Fruit fly (Drosophila melanogaster): ENCODE results near the gene CG13023.

DNA sequence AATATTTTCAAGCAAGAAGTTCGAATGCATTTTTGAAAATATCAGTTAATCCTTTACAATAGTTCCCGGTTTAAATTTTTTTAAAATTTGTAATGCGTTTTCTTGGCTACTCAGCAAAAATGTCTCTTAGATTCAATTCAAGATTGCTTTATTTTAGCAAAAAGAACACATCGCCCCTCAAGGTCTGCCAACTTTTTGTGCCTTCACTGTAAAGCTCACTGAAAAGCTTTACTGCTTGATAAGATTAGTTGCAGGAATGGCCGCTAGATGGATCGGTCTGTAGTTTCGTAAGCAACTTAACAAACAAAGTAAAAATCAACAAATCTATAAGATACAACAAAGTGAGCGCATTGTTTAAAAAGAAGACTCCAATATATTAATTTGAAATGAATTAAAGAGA, 43.2 kb downstream of the CG13023 start:
- no peak for TF ChIP-seq CG14860 (GFP tag; IDR thresholded peaks at IDR 0.05; ENCODE audit: partially characterized antibody)
- TF ChIP-seq ash1 (GFP tag; optimal IDR thresholded peaks at IDR 0.05) = no peak
- TF ChIP-seq Ets97D (GFP tag; optimal IDR thresholded peaks at IDR 0.05) = no peak
- TF ChIP-seq sima (GFP tag; optimal IDR thresholded peaks at IDR 0.05) = no peak
- no peak for TF ChIP-seq maf-S (GFP tag; optimal IDR thresholded peaks at IDR 0.05)
- TF ChIP-seq Xbp1 (GFP tag; optimal IDR thresholded peaks at IDR 0.05) = no peak
- no peak for TF ChIP-seq h (optimal IDR thresholded peaks at IDR 0.05)
- TF ChIP-seq scrt (GFP tag; optimal IDR thresholded peaks at IDR 0.05) = no peak
- no peak for TF ChIP-seq CG1024 (GFP tag; IDR thresholded peaks at IDR 0.05)
- TF ChIP-seq so (GFP tag; IDR thresholded peaks at IDR 0.05) = no peak
- no peak for TF ChIP-seq CG6854 (GFP tag; optimal IDR thresholded peaks at IDR 0.05)
- TF ChIP-seq Bteb2 (GFP tag; optimal IDR thresholded peaks at IDR 0.05) = no peak
